Worm (Caenorhabditis elegans) whole organism, L4 larva: ENCODE measurements around the gene srh-269.

Experiments used
- D1046.2 ChIP-seq: fragments of 200-800 bp; sonication (Bioruptor generic); IDR thresholded peaks from 2 replicates; pipeline ENCODE4 v1.3.6; 2022; ENCODE audit warnings: missing genetic modification characterization, missing compliant biosample characterization
- F26F4.8 ChIP-seq: fragments of 200-800 bp; sonication (Bioruptor generic); conservative IDR thresholded peaks from 2 replicates; pipeline ENCODE4 v1.3.6; 2022; ENCODE audit warnings: missing genetic modification characterization, missing compliant biosample characterization
- F44E2.7 ChIP-seq: fragments of 200-800 bp; sonication (Bioruptor generic); IDR thresholded peaks from 2 replicates; pipeline ENCODE4 v2.1.2; 2022; ENCODE audit warnings: missing genetic modification characterization, missing compliant biosample characterization
- R02D3.7 ChIP-seq: fragments of 150-350 bp; sonication (generic microtip); optimal IDR thresholded peaks from 3 replicates; lab custom pipeline; 2014; ENCODE audit warnings: missing biosample characterization, missing genetic modification characterization
- T20F7.1 ChIP-seq: fragments of 200-800 bp; sonication (Bioruptor generic); optimal IDR thresholded peaks from 2 replicates; lab custom pipeline; 2018; ENCODE audit warnings: mild to moderate bottlenecking, missing genetic modification characterization, missing compliant biosample characterization
- T26A8.4 ChIP-seq: fragments of 200-800 bp; sonication (Bioruptor generic); IDR thresholded peaks from 2 replicates; pipeline ENCODE4 v1.3.6; 2022; ENCODE audit warnings: missing genetic modification characterization, missing compliant biosample characterization
- Y75B8A.6 ChIP-seq: fragments of 200-800 bp; sonication (Bioruptor generic); IDR thresholded peaks from 2 replicates; pipeline ENCODE4 v1.3.6; 2022; ENCODE audit warnings: missing genetic modification reagents, missing genetic modification characterization, missing compliant biosample characterization
- aha-1 ChIP-seq: fragments of 150-350 bp; peaks from one replicate; lab custom pipeline; 2014; ENCODE audit warnings: missing biosample characterization, missing genetic modification characterization
- aly-2 ChIP-seq: sonication (generic microtip); optimal IDR thresholded peaks from 2 replicates; lab custom pipeline; 2018; ENCODE audit warnings: missing biosample characterization, missing genetic modification characterization
- attf-4 ChIP-seq: sonication (generic microtip); optimal IDR thresholded peaks from 3 replicates; lab custom pipeline; 2017; ENCODE audit warnings: missing biosample characterization, missing genetic modification characterization
- ceh-20 ChIP-seq: fragments of 200-800 bp; sonication (Bioruptor generic); IDR thresholded peaks from 2 replicates; pipeline ENCODE4 v1.3.6; 2022; ENCODE audit warnings: missing genetic modification reagents, missing genetic modification characterization, missing compliant biosample characterization
- ceh-32 ChIP-seq: sonication (generic microtip); optimal IDR thresholded peaks from 2 replicates; lab custom pipeline; 2016; ENCODE audit warnings: mild to moderate bottlenecking, missing genetic modification characterization, missing compliant biosample characterization; ENCODE audit not compliant: poor library complexity
- ceh-44 ChIP-seq: fragments of 200-800 bp; sonication (Bioruptor generic); IDR thresholded peaks from 2 replicates; pipeline ENCODE4 v1.3.6; 2022; ENCODE audit warnings: missing genetic modification reagents, missing genetic modification characterization, missing compliant biosample characterization
- ctbp-1 ChIP-seq: fragments of 200-800 bp; sonication (Bioruptor generic); IDR thresholded peaks from 2 replicates; pipeline ENCODE4 v1.3.6; 2022; ENCODE audit warnings: missing genetic modification reagents, missing genetic modification characterization, missing compliant biosample characterization
- daf-12 ChIP-seq: fragments of 150-350 bp; optimal IDR thresholded peaks from 2 replicates; lab custom pipeline; 2014; ENCODE audit warnings: missing biosample characterization, missing genetic modification reagents, missing genetic modification characterization
- daf-16 ChIP-seq, 3 experiments: sonication (generic microtip); optimal IDR thresholded peaks; 2 replicates each; lab custom pipeline; 2016 to 2017; ENCODE audit warnings: missing genetic modification characterization in 3 of 3, missing genetic modification reagents in 3 of 3, mild to moderate bottlenecking in 2 of 3, missing compliant biosample characterization in 2 of 3, missing biosample characterization in 1 of 3, moderate library complexity in 1 of 3
- daf-19 ChIP-seq: fragments of 200-800 bp; sonication (Bioruptor generic); conservative IDR thresholded peaks from 2 replicates; pipeline ENCODE4 v1.3.6; 2022; ENCODE audit warnings: missing genetic modification characterization, missing compliant biosample characterization
- dmd-9 ChIP-seq: fragments of 200-800 bp; sonication (Bioruptor generic); IDR thresholded peaks from 2 replicates; pipeline ENCODE4 v1.3.6; 2022; ENCODE audit warnings: missing genetic modification reagents, missing genetic modification characterization, missing compliant biosample characterization
- fos-1 ChIP-seq: fragments of 150-350 bp; optimal IDR thresholded peaks from 2 replicates; lab custom pipeline; 2014; ENCODE audit warnings: missing biosample characterization, missing genetic modification characterization
- hlh-11 ChIP-seq: fragments of 200-800 bp; sonication (Bioruptor generic); optimal IDR thresholded peaks from 2 replicates; lab custom pipeline; 2018; ENCODE audit warnings: mild to moderate bottlenecking, missing genetic modification characterization, missing compliant biosample characterization
- lim-7 ChIP-seq: fragments of 200-800 bp; sonication (Bioruptor generic); IDR thresholded peaks from 2 replicates; pipeline ENCODE4 v1.3.6; 2022; ENCODE audit warnings: missing genetic modification characterization, missing compliant biosample characterization
- lin-13 ChIP-seq: fragments of 150-350 bp; optimal IDR thresholded peaks from 2 replicates; lab custom pipeline; 2014; ENCODE audit warnings: missing biosample characterization, missing genetic modification reagents, missing genetic modification characterization
- lin-39 ChIP-seq: fragments of 150-350 bp; optimal IDR thresholded peaks from 2 replicates; lab custom pipeline; 2014; ENCODE audit warnings: missing biosample characterization, missing genetic modification reagents, missing genetic modification characterization
- lsy-2 ChIP-seq, 2 experiments: fragments of 150-350 bp in 1 of 2; sonication (generic microtip) in 1 of 2; optimal IDR thresholded peaks; 2 replicates each; lab custom pipeline; 2014 to 2017; ENCODE audit warnings: missing biosample characterization in 2 of 2, missing genetic modification characterization in 2 of 2
- mdt-29 ChIP-seq: fragments of 200-800 bp; sonication (Bioruptor generic); IDR thresholded peaks from 2 replicates; pipeline ENCODE4 v1.3.6; 2022; ENCODE audit warnings: missing genetic modification reagents, missing genetic modification characterization, missing compliant biosample characterization
- mes-2 ChIP-seq: sonication (generic microtip); optimal IDR thresholded peaks from 2 replicates; lab custom pipeline; 2016; ENCODE audit warnings: missing genotype, mild to moderate bottlenecking, missing genetic modification characterization, missing compliant biosample characterization; ENCODE audit not compliant: poor library complexity, severe bottlenecking
- mxl-2 ChIP-seq: fragments of 200-800 bp; sonication (Bioruptor generic); conservative IDR thresholded peaks from 2 replicates; pipeline ENCODE4 v1.3.6; 2022; ENCODE audit warnings: missing genetic modification reagents, missing genetic modification characterization, missing compliant biosample characterization
- mxl-3 ChIP-seq: fragments of 200-800 bp; sonication (Bioruptor generic); optimal IDR thresholded peaks from 2 replicates; lab custom pipeline; 2018; ENCODE audit warnings: mild to moderate bottlenecking, missing genetic modification characterization, missing compliant biosample characterization
- nhr-237 ChIP-seq: sonication (generic microtip); optimal IDR thresholded peaks from 2 replicates; lab custom pipeline; 2017; ENCODE audit warnings: missing biosample characterization, missing genetic modification characterization
- nhr-28 ChIP-seq: fragments of 150-350 bp; optimal IDR thresholded peaks from 2 replicates; lab custom pipeline; 2014; ENCODE audit warnings: missing biosample characterization, missing genetic modification characterization
- nhr-42 ChIP-seq: fragments of 200-800 bp; sonication (Bioruptor generic); IDR thresholded peaks from 2 replicates; pipeline ENCODE4 v1.3.6; 2022; ENCODE audit warnings: missing genetic modification characterization, missing compliant biosample characterization
- nhr-77 ChIP-seq: fragments of 150-350 bp; optimal IDR thresholded peaks from 2 replicates; lab custom pipeline; 2014; ENCODE audit warnings: missing biosample characterization, missing genetic modification characterization
- pha-4 ChIP-seq, 2 experiments: fragments of 150-350 bp in 1 of 2; fragments of 200-800 bp in 1 of 2; sonication (Bioruptor generic) in 1 of 2; IDR thresholded peaks in 1 of 2; optimal IDR thresholded peaks in 1 of 2; 2 replicates each; pipeline versions ENCODE4 v1.3.6 to Lab custom; 2014 to 2022; ENCODE audit warnings: missing genetic modification characterization in 2 of 2, missing genetic modification reagents in 2 of 2, missing biosample characterization in 1 of 2, missing compliant biosample characterization in 1 of 2
- php-3 ChIP-seq: fragments of 200-800 bp; sonication (Bioruptor generic); IDR thresholded peaks from 2 replicates; pipeline ENCODE4 v1.3.6; 2022; ENCODE audit warnings: missing genetic modification reagents, missing genetic modification characterization, missing compliant biosample characterization
- pqm-1 ChIP-seq: sonication (generic microtip); optimal IDR thresholded peaks from 2 replicates; lab custom pipeline; 2017; ENCODE audit warnings: missing biosample characterization, missing genetic modification characterization
- rbr-2 ChIP-seq: sonication (generic microtip); optimal IDR thresholded peaks from 2 replicates; lab custom pipeline; 2016; ENCODE audit warnings: missing genotype, missing genetic modification characterization, missing compliant biosample characterization
- saeg-2 ChIP-seq: fragments of 200-800 bp; sonication (Bioruptor generic); IDR thresholded peaks from 2 replicates; pipeline ENCODE4 v1.3.6; 2022; ENCODE audit warnings: missing genetic modification reagents, missing genetic modification characterization, missing compliant biosample characterization
- set-16 ChIP-seq: fragments of 200-800 bp; sonication (Bioruptor generic); IDR thresholded peaks from 2 replicates; pipeline ENCODE4 v1.3.6; 2022; ENCODE audit warnings: missing genetic modification reagents, missing genetic modification characterization, missing compliant biosample characterization
- skn-1 ChIP-seq: fragments of 150-350 bp; optimal IDR thresholded peaks from 2 replicates; lab custom pipeline; 2014; ENCODE audit warnings: missing biosample characterization, missing genetic modification characterization
- snpc-1.2 ChIP-seq: fragments of 200-800 bp; sonication (Bioruptor generic); IDR thresholded peaks from 2 replicates; pipeline ENCODE4 v1.3.6; 2022; ENCODE audit warnings: missing genetic modification reagents, missing genetic modification characterization, missing compliant biosample characterization
- spr-1 ChIP-seq: sonication (generic microtip); optimal IDR thresholded peaks from 2 replicates; lab custom pipeline; 2016; ENCODE audit warnings: mild to moderate bottlenecking, missing genetic modification characterization, missing compliant biosample characterization
- unc-62 ChIP-seq, 3 experiments: fragments of 150-350 bp in 1 of 3; sonication (generic microtip); optimal IDR thresholded peaks in 2 of 3; peaks in 1 of 3; 1 replicate in 1 of 3; 2 replicates in 2 of 3; lab custom pipeline; 2014 to 2017; ENCODE audit warnings: missing biosample characterization in 3 of 3, missing genetic modification characterization in 3 of 3, missing genetic modification reagents in 3 of 3, missing genotype in 1 of 3
- vab-7 ChIP-seq: fragments of 200-800 bp; sonication (Bioruptor generic); IDR thresholded peaks from 2 replicates; pipeline ENCODE4 v1.3.6; 2022; ENCODE audit warnings: missing genetic modification reagents, missing genetic modification characterization, missing compliant biosample characterization
- zip-11 ChIP-seq: fragments of 200-800 bp; sonication (Bioruptor generic); IDR thresholded peaks from 2 replicates; pipeline ENCODE4 v1.3.6; 2022; ENCODE audit warnings: missing genetic modification characterization, missing compliant biosample characterization
- ztf-7 ChIP-seq: fragments of 150-350 bp; optimal IDR thresholded peaks from 2 replicates; lab custom pipeline; 2014; ENCODE audit warnings: missing biosample characterization, missing genetic modification characterization

Gene srh-269

DNA sequence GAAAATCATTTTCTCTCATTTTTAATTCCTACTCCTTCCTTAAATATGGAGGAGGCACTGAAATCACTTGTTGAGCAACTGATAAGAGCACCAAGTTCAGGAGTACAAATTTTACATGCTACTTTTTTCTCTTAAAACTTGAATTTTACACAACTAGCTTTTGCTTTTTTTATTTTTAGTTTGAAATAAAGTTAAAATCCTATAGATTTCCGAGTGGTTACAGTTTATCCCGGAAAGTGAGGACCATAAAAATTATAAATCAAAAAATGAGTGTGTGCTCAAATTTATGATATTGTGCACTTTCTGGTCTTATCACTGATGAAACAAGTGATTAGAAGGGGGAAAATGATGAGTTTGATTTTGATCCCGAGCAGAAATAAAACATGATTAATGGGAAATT lies 36.1 kb upstream of the srh-269 start, which contains the start of gene oac-53:
TSS of gene oac-53 (minus strand) at position 9 of the 400 bp plus-strand sequence.
- TF ChIP-seq hlh-11 (tag; lab: Kevin White, UChicago) (peak; percentile 4), php-3 (GFP tag; lab: Robert Waterston, UW) (peak; percentile 59; the same call in 1 of the 2 replicates), nhr-28 (peak; percentile 7), pqm-1 (tag; lab: Kevin White, UChicago) (peak; percentile 62), zip-11 (GFP tag; lab: Robert Waterston, UW) (no peak)
- TF ChIP-seq, all 104 proteins: peak for 4

DNA sequence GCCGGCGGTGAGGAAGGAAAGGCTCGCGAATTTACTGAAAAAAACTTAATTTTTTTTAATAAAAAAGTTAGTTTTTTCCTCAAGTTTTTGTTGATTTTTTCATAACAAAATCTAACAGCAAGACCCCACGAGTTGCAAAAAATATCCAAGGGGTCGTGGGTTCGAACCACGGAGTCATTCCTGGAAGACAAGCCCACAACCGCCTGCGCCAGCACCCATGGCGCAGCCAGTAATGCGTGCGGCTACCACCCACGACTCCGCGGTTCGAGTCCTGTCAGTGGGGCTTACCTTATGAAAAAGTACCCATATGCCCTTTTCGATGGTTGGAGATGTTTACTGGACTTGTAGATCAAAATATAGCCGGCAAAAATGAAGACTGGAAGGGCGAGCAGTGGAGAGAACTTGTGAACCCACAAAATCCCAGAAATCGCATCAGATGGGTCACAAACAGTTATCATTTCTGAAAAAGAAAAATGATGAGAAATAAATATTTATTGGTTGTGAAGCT lies 31.0 kb upstream of the srh-269 start, which contains the start of gene Y70C5A.2:
TSS of gene Y70C5A.2 (minus strand) at position 458 of the 508 bp plus-strand sequence.
- peak in 1 of 2 experiments; percentile 20 for TF ChIP-seq unc-62 (GFP tag; optimal IDR thresholded peaks at IDR 0.05 in 1 of 2; lab: Kevin White, UChicago)
- no peak for TF ChIP-seq unc-62 (tag; optimal IDR thresholded peaks at IDR 0.05; lab: Kevin White, UChicago)
- 0 out of 2 replicates have a peak, but pooled peaks have one; percentile 9 for TF ChIP-seq snpc-1.2 (GFP tag; lab: Robert Waterston, UW)
- no peak for TF ChIP-seq daf-16 (GFP tag; optimal IDR thresholded peaks at IDR 0.05; lab: Kevin White, UChicago)
- TF ChIP-seq daf-16 (tag; optimal IDR thresholded peaks at IDR 0.05; lab: Kevin White, UChicago): no peak

DNA sequence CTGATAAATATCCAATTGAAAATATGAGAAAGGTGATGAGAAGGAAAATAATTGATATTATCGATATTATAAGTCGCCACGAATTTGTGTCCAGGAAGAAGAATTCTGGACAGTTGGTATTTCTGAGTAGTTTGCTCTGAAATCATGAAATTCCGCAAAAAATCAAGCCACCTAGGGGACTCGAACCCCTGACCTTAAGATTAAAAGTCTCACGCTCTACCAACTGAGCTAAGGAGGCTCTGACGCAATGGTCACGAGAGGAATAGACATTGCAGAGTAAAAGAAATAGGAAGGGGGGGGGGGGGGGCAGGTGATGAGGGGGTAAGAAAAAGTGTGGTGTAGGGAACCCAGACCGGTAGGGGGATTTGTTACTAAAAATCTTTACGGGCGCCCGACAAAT lies 30.1 kb upstream of the srh-269 start:
- TF ChIP-seq attf-4 (tag; lab: Kevin White, UChicago): no peak
- no peak for TF ChIP-seq pqm-1 (tag; lab: Kevin White, UChicago)
- no peak for TF ChIP-seq rbr-2 (tag; lab: Kevin White, UChicago)
- TF ChIP-seq F26F4.8 (GFP tag; lab: Robert Waterston, UW): no peak
- no peak for TF ChIP-seq nhr-77 (tag; lab: Kevin White, UChicago)
- TF ChIP-seq lim-7 (GFP tag; lab: Robert Waterston, UW): peak; percentile 77
- no peak for TF ChIP-seq R02D3.7
- no peak for TF ChIP-seq lsy-2 (tag; optimal IDR thresholded peaks at IDR 0.05; lab: Kevin White, UChicago)
- TF ChIP-seq aly-2: no peak
- TF ChIP-seq mxl-2 (GFP tag; lab: Robert Waterston, UW): no peak
- no peak for TF ChIP-seq mes-2
- TF ChIP-seq ceh-20 (GFP tag; lab: Robert Waterston, UW): no peak
- no peak for TF ChIP-seq daf-16 (GFP tag; optimal IDR thresholded peaks at IDR 0.05; lab: Kevin White, UChicago)
- TF ChIP-seq daf-16 (tag; optimal IDR thresholded peaks at IDR 0.05; lab: Kevin White, UChicago): no peak
- TF ChIP-seq nhr-237 (tag; lab: Kevin White, UChicago): no peak
- peak; percentile 27; the same call in 1 of the 2 replicates for TF ChIP-seq T26A8.4 (GFP tag; lab: Robert Waterston, UW)
- no peak for TF ChIP-seq aha-1 (tag; lab: Kevin White, UChicago)
- no peak for TF ChIP-seq dmd-9 (GFP tag; lab: Robert Waterston, UW)
- TF ChIP-seq ceh-44 (GFP tag; lab: Robert Waterston, UW): no peak
- no peak for TF ChIP-seq nhr-42 (GFP tag; lab: Robert Waterston, UW)
- peak; percentile 54; the same call in 1 of the 2 replicates for TF ChIP-seq vab-7 (GFP tag; lab: Robert Waterston, UW)
- no peak for TF ChIP-seq F44E2.7
- no peak for TF ChIP-seq fos-1 (tag; lab: Kevin White, UChicago)
- TF ChIP-seq saeg-2 (GFP tag; lab: Robert Waterston, UW): no peak
- no peak for TF ChIP-seq ceh-32 (tag; lab: Kevin White, UChicago)
- TF ChIP-seq set-16 (GFP tag; lab: Robert Waterston, UW): no peak; the same call in none of the 2 replicates
- TF ChIP-seq D1046.2 (GFP tag; lab: Robert Waterston, UW): 0 out of 2 replicates have a peak, but pooled peaks have one; percentile 53
- no peak for TF ChIP-seq daf-12 (tag; lab: Kevin White, UChicago)
- no peak for TF ChIP-seq T20F7.1
- TF ChIP-seq spr-1: no peak
- TF ChIP-seq pha-4 (GFP tag; IDR thresholded peaks at IDR 0.05; lab: Robert Waterston, UW): no peak
- TF ChIP-seq pha-4 (tag; optimal IDR thresholded peaks at IDR 0.05; lab: Kevin White, UChicago): no peak
- TF ChIP-seq daf-19 (GFP tag; lab: Robert Waterston, UW): no peak
- TF ChIP-seq skn-1 (tag; lab: Kevin White, UChicago): no peak
- TF ChIP-seq ztf-7: no peak
- TF ChIP-seq mdt-29: 0 out of 2 replicates have a peak, but pooled peaks have one; percentile 26
- no peak for TF ChIP-seq lin-39 (tag; lab: Kevin White, UChicago)
- TF ChIP-seq mxl-3 (GFP tag; lab: Kevin White, UChicago): no peak
- TF ChIP-seq ctbp-1 (GFP tag; lab: Robert Waterston, UW): no peak
- TF ChIP-seq Y75B8A.6 (GFP tag; lab: Robert Waterston, UW): no peak
- no peak for TF ChIP-seq lin-13
